Worm (Caenorhabditis elegans) whole organism, young adult: ENCODE results near the gene skpo-2.

Experiments used
- B0019.2 ChIP-seq: fragments of 200-800 bp; sonication (Bioruptor generic); conservative IDR thresholded peaks from 2 replicates; pipeline ENCODE4 v1.3.6; 2022; ENCODE audit warnings: missing genetic modification reagents, missing genetic modification characterization, missing compliant biosample characterization
- B0035.1 ChIP-seq: sonication (generic microtip); optimal IDR thresholded peaks from 2 replicates; lab custom pipeline; 2016; ENCODE audit warnings: missing genetic modification characterization, mild to moderate bottlenecking, missing compliant biosample characterization, missing genotype, missing genetic modification reagents
- B0261.1 ChIP-seq: sonication (generic microtip); optimal IDR thresholded peaks from 2 replicates; lab custom pipeline; 2016; ENCODE audit warnings: mild to moderate bottlenecking, missing genetic modification characterization, moderate library complexity, missing compliant biosample characterization
- C17E4.6 ChIP-seq: fragments of 200-800 bp; sonication (Bioruptor generic); IDR thresholded peaks from 2 replicates; pipeline ENCODE4 v1.3.6; 2022; ENCODE audit warnings: missing genetic modification reagents, missing genetic modification characterization, missing compliant biosample characterization
- D2030.7 ChIP-seq: fragments of 200-800 bp; sonication (Bioruptor generic); IDR thresholded peaks from 2 replicates; pipeline ENCODE4 v1.3.6; 2022; ENCODE audit warnings: missing genetic modification reagents, missing genetic modification characterization, missing compliant biosample characterization
- F33H1.4 ChIP-seq: fragments of 200-800 bp; sonication (Bioruptor generic); IDR thresholded peaks from 2 replicates; pipeline ENCODE4 v1.3.6; 2022; ENCODE audit warnings: missing genetic modification reagents, missing genetic modification characterization, missing compliant biosample characterization
- F39B2.1 ChIP-seq: fragments of 200-800 bp; sonication (Bioruptor generic); IDR thresholded peaks from 2 replicates; pipeline ENCODE4 v1.3.6; 2022; ENCODE audit warnings: missing genetic modification reagents, missing genetic modification characterization, missing compliant biosample characterization
- F49E8.2 ChIP-seq: sonication (generic microtip); optimal IDR thresholded peaks from 3 replicates; lab custom pipeline; 2017; ENCODE audit warnings: missing genetic modification characterization, mild to moderate bottlenecking, missing compliant biosample characterization, antibody characterized with exemption, moderate library complexity; ENCODE audit not compliant: insufficient read depth
- F55B11.4 ChIP-seq: sonication (generic microtip); optimal IDR thresholded peaks from 2 replicates; lab custom pipeline; 2016; ENCODE audit warnings: missing compliant biosample characterization, missing genetic modification characterization, borderline replicate concordance; ENCODE audit not compliant: insufficient read depth
- F57A8.1 ChIP-seq: fragments of 200-800 bp; sonication (Bioruptor generic); optimal IDR thresholded peaks from 2 replicates; lab custom pipeline; 2018; ENCODE audit warnings: mild to moderate bottlenecking, missing genetic modification characterization, moderate library complexity, missing compliant biosample characterization
- K11D2.4 ChIP-seq: fragments of 200-800 bp; sonication (Bioruptor generic); IDR thresholded peaks from 2 replicates; pipeline ENCODE4 v1.3.6; 2022; ENCODE audit warnings: missing genetic modification reagents, missing genetic modification characterization, missing compliant biosample characterization
- T07F8.4 ChIP-seq: sonication (generic microtip); optimal IDR thresholded peaks from 2 replicates; lab custom pipeline; 2016; ENCODE audit warnings: mild to moderate bottlenecking, missing genetic modification characterization, moderate library complexity, missing compliant biosample characterization
- athp-1 ChIP-seq: sonication (generic microtip); optimal IDR thresholded peaks from 2 replicates; lab custom pipeline; 2017; ENCODE audit warnings: mild to moderate bottlenecking, missing genetic modification characterization, missing compliant biosample characterization
- bed-1 ChIP-seq: fragments of 200-800 bp; sonication (Bioruptor generic); IDR thresholded peaks from 2 replicates; pipeline ENCODE4 v1.3.6; 2022; ENCODE audit warnings: missing genetic modification reagents, missing genetic modification characterization, missing compliant biosample characterization
- bed-2 ChIP-seq: fragments of 200-800 bp; sonication (Bioruptor generic); IDR thresholded peaks from 2 replicates; pipeline ENCODE4 v1.3.6; 2022; ENCODE audit warnings: missing genetic modification reagents, missing genetic modification characterization, missing compliant biosample characterization
- cebp-2 ChIP-seq: fragments of 200-800 bp; sonication (Bioruptor generic); IDR thresholded peaks from 2 replicates; pipeline ENCODE4 v1.3.6; 2022; ENCODE audit warnings: missing genetic modification characterization, missing compliant biosample characterization
- ceh-58 ChIP-seq: fragments of 200-800 bp; sonication (Bioruptor generic); IDR thresholded peaks from 2 replicates; pipeline ENCODE4 v1.3.6; 2022; ENCODE audit warnings: missing genetic modification characterization, missing compliant biosample characterization
- efl-1 ChIP-seq: fragments of 150-350 bp; optimal IDR thresholded peaks from 2 replicates; lab custom pipeline; 2014; ENCODE audit warnings: missing biosample characterization, missing genetic modification reagents, missing genetic modification characterization
- ets-4 ChIP-seq: fragments of 200-800 bp; sonication (Bioruptor generic); optimal IDR thresholded peaks from 2 replicates; lab custom pipeline; 2018; ENCODE audit warnings: mild to moderate bottlenecking, missing genetic modification characterization, missing compliant biosample characterization
- gei-17 ChIP-seq: fragments of 200-800 bp; sonication (Bioruptor generic); optimal IDR thresholded peaks from 2 replicates; lab custom pipeline; 2018; ENCODE audit warnings: mild to moderate bottlenecking, missing genetic modification characterization, missing compliant biosample characterization
- hlh-26 ChIP-seq: fragments of 200-800 bp; sonication (Bioruptor generic); conservative IDR thresholded peaks from 2 replicates; pipeline ENCODE4 v1.3.6; 2022; ENCODE audit warnings: missing genetic modification reagents, missing genetic modification characterization, missing compliant biosample characterization
- hmg-1.2 ChIP-seq: fragments of 200-800 bp; sonication (Bioruptor generic); IDR thresholded peaks from 2 replicates; pipeline ENCODE4 v1.3.6; 2022; ENCODE audit warnings: missing genetic modification reagents, missing genetic modification characterization, missing compliant biosample characterization
- hmg-20 ChIP-seq: fragments of 200-800 bp; sonication (Bioruptor generic); IDR thresholded peaks from 2 replicates; pipeline ENCODE4 v1.3.6; 2022; ENCODE audit warnings: missing genetic modification reagents, missing genetic modification characterization, missing compliant biosample characterization
- hsf-1 ChIP-seq: fragments of 200-800 bp; sonication (Bioruptor generic); IDR thresholded peaks from 2 replicates; pipeline ENCODE4 v1.3.6; 2022; ENCODE audit warnings: missing genetic modification reagents, missing genetic modification characterization, missing compliant biosample characterization
- lag-1 ChIP-seq: fragments of 200-800 bp; sonication (Bioruptor generic); IDR thresholded peaks from 2 replicates; pipeline ENCODE4 v1.3.6; 2022; ENCODE audit warnings: missing genetic modification reagents, missing genetic modification characterization, missing compliant biosample characterization
- lsl-1 ChIP-seq: fragments of 200-800 bp; sonication (Bioruptor generic); optimal IDR thresholded peaks from 2 replicates; lab custom pipeline; 2018; ENCODE audit warnings: mild to moderate bottlenecking, missing genetic modification characterization, moderate library complexity, missing compliant biosample characterization
- madf-6 ChIP-seq: fragments of 200-800 bp; sonication (Bioruptor generic); IDR thresholded peaks from 2 replicates; pipeline ENCODE4 v1.3.6; 2022; ENCODE audit warnings: missing genetic modification reagents, missing genetic modification characterization, missing compliant biosample characterization
- mel-28 ChIP-seq: sonication (generic microtip); optimal IDR thresholded peaks from 2 replicates; lab custom pipeline; 2016; ENCODE audit warnings: borderline replicate concordance, mild to moderate bottlenecking, missing genetic modification characterization, missing compliant biosample characterization
- nfyb-1 ChIP-seq: fragments of 200-800 bp; sonication (Bioruptor generic); IDR thresholded peaks from 2 replicates; pipeline ENCODE4 v1.3.6; 2022; ENCODE audit warnings: missing genetic modification reagents, missing genetic modification characterization, missing compliant biosample characterization
- nhr-80 ChIP-seq: sonication (generic microtip); optimal IDR thresholded peaks from 2 replicates; lab custom pipeline; 2016; ENCODE audit warnings: missing genetic modification characterization, missing compliant biosample characterization
- pha-4 ChIP-seq: fragments of 150-350 bp; sonication (generic microtip); optimal IDR thresholded peaks from 2 replicates; lab custom pipeline; 2014; ENCODE audit warnings: missing biosample characterization, missing genetic modification reagents, missing genetic modification characterization
- sea-2 ChIP-seq: fragments of 200-800 bp; sonication (Bioruptor generic); IDR thresholded peaks from 2 replicates; pipeline ENCODE4 v1.3.6; 2022; ENCODE audit warnings: missing genetic modification characterization, missing compliant biosample characterization
- sptf-2 ChIP-seq: fragments of 200-800 bp; sonication (Bioruptor generic); optimal IDR thresholded peaks from 2 replicates; lab custom pipeline; 2018; ENCODE audit warnings: mild to moderate bottlenecking, missing genetic modification characterization, missing compliant biosample characterization
- tbp1 ChIP-seq: fragments of 200-800 bp; sonication (Bioruptor generic); optimal IDR thresholded peaks from 2 replicates; lab custom pipeline; 2018; ENCODE audit warnings: mild to moderate bottlenecking, missing genetic modification characterization, missing compliant biosample characterization
- zfh-2 ChIP-seq: fragments of 200-800 bp; sonication (Bioruptor generic); conservative IDR thresholded peaks from 2 replicates; pipeline ENCODE4 v1.3.6; 2022; ENCODE audit warnings: missing genetic modification reagents, missing genetic modification characterization, missing compliant biosample characterization
- ztf-18 ChIP-seq: sonication (generic microtip); optimal IDR thresholded peaks from 2 replicates; lab custom pipeline; 2016; ENCODE audit warnings: missing genotype, mild to moderate bottlenecking, missing genetic modification characterization, missing compliant biosample characterization
- ztf-22 ChIP-seq: fragments of 200-800 bp; sonication (Bioruptor generic); optimal IDR thresholded peaks from 2 replicates; lab custom pipeline; 2018; ENCODE audit warnings: mild to moderate bottlenecking, missing genetic modification characterization, moderate library complexity, missing compliant biosample characterization
- ztf-6 ChIP-seq: fragments of 200-800 bp; sonication (Bioruptor generic); IDR thresholded peaks from 2 replicates; pipeline ENCODE4 v1.3.6; 2022; ENCODE audit warnings: missing genetic modification reagents, missing genetic modification characterization, missing compliant biosample characterization

Gene skpo-2

DNA sequence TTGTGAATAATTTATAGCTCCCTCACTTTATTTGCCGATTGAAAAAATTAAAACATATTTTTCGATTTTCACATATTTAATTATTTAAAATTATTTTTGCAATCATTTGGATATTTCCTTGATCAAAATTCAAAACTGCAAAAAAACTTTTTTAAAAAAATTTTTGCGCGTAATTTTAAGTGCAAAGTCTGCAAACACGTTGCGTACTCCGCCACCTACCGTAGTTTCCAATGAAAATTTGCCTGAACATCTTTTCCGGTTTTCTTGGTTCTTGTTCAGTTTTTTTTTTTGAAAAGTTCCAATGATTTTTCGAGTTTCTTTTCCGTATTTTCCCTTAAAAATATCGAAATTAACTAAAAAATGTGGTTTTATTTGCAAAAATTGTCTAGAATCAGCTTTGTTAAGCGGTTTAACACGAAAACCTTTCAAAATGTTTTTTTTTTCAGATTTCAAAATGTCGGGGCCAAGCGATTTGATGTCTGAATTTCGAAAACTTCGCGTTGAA, 12.5 kb upstream of the skpo-2 start, which contains the start of gene C16C8.25:
Gene C16C8.25 (plus strand): TSS at position 455 of the 505 bp plus-strand sequence.
- TF ChIP-seq madf-6 (GFP tag; lab: Robert Waterston, UW) (peak; percentile 60; the same call in 1 of the 2 replicates), K11D2.4 (GFP tag; lab: Robert Waterston, UW) (no peak), F55B11.4 (tag; lab: Kevin White, UChicago) (no peak), lsl-1 (GFP tag; lab: Kevin White, UChicago) (peak; percentile 72), bed-1 (GFP tag; lab: Robert Waterston, UW) (no peak), D2030.7 (GFP tag; lab: Robert Waterston, UW) (0 out of 2 replicates have a peak, but pooled peaks have one; percentile 33), nhr-80 (tag; lab: Kevin White, UChicago) (no peak), pha-4 (no peak)

DNA sequence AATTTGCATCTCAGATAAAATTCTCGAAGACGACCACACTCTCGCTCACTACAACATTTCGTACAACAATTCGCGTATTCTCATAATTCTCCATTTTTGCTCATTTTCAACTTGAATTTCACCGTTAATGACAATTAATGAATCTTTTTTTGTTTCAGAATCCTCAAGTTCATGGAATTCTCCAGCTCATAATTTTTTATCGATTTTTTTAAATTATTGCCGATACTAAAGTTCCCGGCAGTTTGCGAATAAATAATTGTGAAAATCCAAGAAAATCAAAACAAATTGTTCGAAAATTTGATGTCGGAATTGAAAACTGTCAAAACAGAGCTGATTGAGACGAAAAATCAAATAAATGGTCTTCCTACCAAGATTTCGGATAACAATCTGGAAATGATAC, 11.6 kb upstream of the skpo-2 start, which contains the start of gene C16C8.21:
Gene C16C8.21 (plus strand): TSS at position 301 of the 400 bp plus-strand sequence.
- TF ChIP-seq lag-1 (no peak), hmg-1.2 (GFP tag; lab: Robert Waterston, UW) (no peak), athp-1 (no peak)

DNA sequence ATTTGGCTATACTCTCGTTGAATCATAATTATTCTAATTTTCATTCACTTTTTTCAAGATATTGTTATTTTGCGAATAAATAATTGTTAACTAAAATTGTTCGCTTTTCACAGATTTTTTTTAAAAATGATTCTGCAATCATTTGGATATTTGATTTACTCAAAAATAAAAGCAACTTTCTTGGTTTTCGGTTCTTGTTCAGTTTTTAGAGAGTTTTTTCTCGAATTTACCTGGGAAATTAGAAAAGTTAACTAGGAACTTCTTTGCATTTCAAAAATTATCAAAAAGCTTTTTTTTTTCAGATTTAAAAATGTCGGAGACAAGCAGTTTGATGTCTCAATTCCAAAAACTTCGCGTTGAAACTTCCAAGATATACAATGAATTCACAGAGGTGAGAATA, 10.3 kb upstream of the skpo-2 start, which contains the start of the genes C16C8.20 and gldi-6:
Gene C16C8.20 (plus strand): TSS at position 301 of the 400 bp plus-strand sequence.
Gene gldi-6 (plus strand): TSS at position 301 of the 400 bp plus-strand sequence.
- TF ChIP-seq B0019.2 (no peak), C17E4.6 (GFP tag; lab: Robert Waterston, UW) (no peak), hlh-26 (GFP tag; lab: Robert Waterston, UW) (no peak), gei-17 (no peak), ets-4 (no peak), F57A8.1 (GFP tag; lab: Kevin White, UChicago) (no peak), F39B2.1 (no peak), tbp1 (GFP tag; lab: Kevin White, UChicago) (no peak)

DNA sequence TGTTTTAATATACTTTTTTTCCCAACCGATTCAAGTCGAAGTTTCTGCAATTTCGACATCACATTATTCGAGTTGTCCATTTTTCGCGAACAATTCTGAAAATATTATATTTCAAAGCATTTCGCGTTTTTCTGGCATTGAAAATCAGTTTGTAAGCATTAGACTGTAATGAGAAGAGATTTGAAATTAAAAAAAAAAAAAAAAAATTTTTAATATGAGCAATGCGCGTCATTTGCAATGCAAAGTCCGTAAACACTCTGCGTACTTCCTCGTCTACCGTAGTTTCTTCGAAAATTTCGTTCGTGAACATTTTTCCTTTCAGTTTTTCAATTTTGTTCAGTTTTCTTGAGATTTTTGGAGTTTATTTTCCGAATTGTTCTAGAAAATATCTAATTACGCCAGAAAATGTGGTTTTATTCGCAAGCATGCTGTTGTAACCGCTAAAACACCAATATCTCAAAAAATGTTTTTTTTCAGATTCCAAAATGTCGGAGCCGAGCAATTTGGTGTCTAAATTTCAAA, 9.0 kb upstream of the skpo-2 start, which contains the start of the genes C16C8.5 and C16C8.16:
Gene C16C8.5 (minus strand): TSS at position 101 of the 522 bp plus-strand sequence.
Gene C16C8.16 (plus strand): TSS at position 472 of the 522 bp plus-strand sequence.
- TF ChIP-seq lsl-1 (GFP tag; lab: Kevin White, UChicago): peak; percentile 71
- TF ChIP-seq madf-6 (GFP tag; lab: Robert Waterston, UW): peak; percentile 21; the same call in 1 of the 2 replicates
- no peak for TF ChIP-seq bed-2 (GFP tag; lab: Robert Waterston, UW)
- TF ChIP-seq, all 124 proteins: peak for 2

DNA sequence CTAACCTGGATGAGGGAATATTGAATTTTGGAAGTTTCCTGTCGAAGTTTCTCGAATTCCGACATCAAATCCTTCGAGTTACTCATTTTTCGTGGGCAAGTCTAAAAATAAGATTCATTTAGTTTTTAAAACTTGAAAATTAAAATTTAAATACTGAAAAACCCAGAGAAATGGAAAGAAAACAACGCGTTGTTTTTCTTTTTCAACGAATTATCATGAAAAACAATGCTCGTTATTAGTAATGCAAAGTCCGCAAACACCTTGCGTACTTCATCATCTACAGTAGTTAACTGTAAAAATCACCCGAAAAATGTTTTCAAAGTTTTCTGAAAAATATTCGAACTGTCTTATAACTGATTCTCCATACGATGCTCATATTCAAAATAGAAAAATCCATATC, 8.0 kb upstream of the skpo-2 start, which contains the start of gene C16C8.4:
Gene C16C8.4 (minus strand): TSS at position 101 of the 400 bp plus-strand sequence.
- TF ChIP-seq lsl-1 (GFP tag; lab: Kevin White, UChicago) (peak; percentile 58), ceh-58 (GFP tag; lab: Robert Waterston, UW) (no peak)
- TF ChIP-seq, all 124 proteins: peak for 1

DNA sequence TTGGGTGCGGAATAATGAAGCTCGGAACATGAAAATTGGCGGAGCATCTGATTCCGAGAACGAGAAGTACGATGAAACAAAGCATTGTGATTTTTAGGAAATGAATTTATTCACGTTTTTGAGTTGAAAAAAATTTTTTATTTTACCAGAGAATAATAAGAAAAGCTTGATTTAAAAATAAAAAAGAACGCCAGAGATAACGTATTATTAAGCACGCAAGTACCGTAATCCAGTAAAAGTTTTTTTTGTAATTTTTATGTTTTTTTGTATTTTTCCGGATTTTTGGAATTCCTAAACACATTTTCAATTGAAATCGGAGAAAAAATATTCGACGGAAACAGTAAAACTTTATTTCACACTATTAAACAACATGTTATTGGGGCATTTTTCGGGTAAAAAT, 6.8 kb upstream of the skpo-2 start, which contains the start of gene C16C8.22:
Gene C16C8.22 (minus strand): TSS at position 101 of the 400 bp plus-strand sequence.
- TF ChIP-seq B0035.1 (tag; lab: Kevin White, UChicago) (no peak), nfyb-1 (no peak), nhr-80 (tag; lab: Kevin White, UChicago) (no peak), T07F8.4 (no peak), zfh-2 (GFP tag; lab: Robert Waterston, UW) (no peak), mel-28 (tag; lab: Kevin White, UChicago) (no peak), hsf-1 (GFP tag; lab: Robert Waterston, UW) (no peak), ztf-6 (GFP tag; lab: Robert Waterston, UW) (no peak), gei-17 (no peak), F33H1.4 (GFP tag; lab: Robert Waterston, UW) (no peak), sea-2 (no peak), B0261.1 (no peak), ztf-18 (tag; lab: Kevin White, UChicago) (no peak), F49E8.2 (tag; lab: Kevin White, UChicago) (no peak), efl-1 (no peak), ztf-22 (GFP tag; lab: Kevin White, UChicago) (no peak), sptf-2 (GFP tag; lab: Kevin White, UChicago) (no peak), cebp-2 (GFP tag; lab: Robert Waterston, UW) (no peak), hmg-20 (no peak)
